Worm (Caenorhabditis elegans): ENCODE measurements around the gene glb-30.

Gene glb-30

ce11 chrIII:1618915-1619314 lies 49.5 kb downstream of the glb-30 start, which contains the start of gene Y22D7AL.10 (continued):
- TF ChIP-seq arid-1 (GFP tag; conservative IDR thresholded peaks at IDR 0.05) (peak; percentile 97), snpc-4 (tag; optimal IDR thresholded peaks at IDR 0.05) (peak; percentile 15), F44E2.7 (GFP tag; IDR thresholded peaks at IDR 0.05) (peak; percentile 87), R02D3.7 (tag; optimal IDR thresholded peaks at IDR 0.05) (no peak), zfp-3 (GFP tag; conservative IDR thresholded peaks at IDR 0.05) (peak; percentile 96), gei-8 (GFP tag; optimal IDR thresholded peaks at IDR 0.05) (peak; percentile 81), nhr-48 (tag; optimal IDR thresholded peaks at IDR 0.05) (peak; percentile 92), rbr-2 (tag; optimal IDR thresholded peaks at IDR 0.05) (peak; percentile 98), lim-7 (GFP tag; IDR thresholded peaks at IDR 0.05) (peak; percentile 53; the same call in 1 of the 2 replicates), ceh-32 (tag; optimal IDR thresholded peaks at IDR 0.05; ENCODE audit: poor library complexity) (peak; percentile 79), ZK546.5 (tag; optimal IDR thresholded peaks at IDR 0.05) (peak in 1 of 2 experiments; percentile 61), zag-1 (tag; optimal IDR thresholded peaks at IDR 0.05) (peak; percentile 17), lsy-2 (tag; optimal IDR thresholded peaks at IDR 0.05) (peak; percentile 92 to 97), nhr-28 (tag; optimal IDR thresholded peaks at IDR 0.05) (peak; percentile 83), F37D6.2 (tag; optimal IDR thresholded peaks at IDR 0.05) (peak; percentile 96), T20F7.1 (GFP tag; optimal IDR thresholded peaks at IDR 0.05) (peak; percentile 91), F26F4.8 (GFP tag; conservative IDR thresholded peaks at IDR 0.05) (no peak), nhr-76 (tag; optimal IDR thresholded peaks at IDR 0.05) (peak; percentile 46), lin-1 (GFP tag; IDR thresholded peaks at IDR 0.05) (peak; percentile 95), hif-1 (tag; optimal IDR thresholded peaks at IDR 0.05) (peak; percentile 80 to 93), attf-4 (tag; optimal IDR thresholded peaks at IDR 0.05) (no peak), dmd-9 (GFP tag; IDR thresholded peaks at IDR 0.05) (peak; percentile 95), zfp-2 (tag; optimal IDR thresholded peaks at IDR 0.05) (peak; percentile 87), set-16 (GFP tag; IDR thresholded peaks at IDR 0.05) (peak; percentile 92), F10B5.3 (tag; optimal IDR thresholded peaks at IDR 0.05) (peak; percentile 94), fkh-10 (GFP tag; optimal IDR thresholded peaks at IDR 0.05) (peak; percentile 97), ZK337.2 (GFP tag; IDR thresholded peaks at IDR 0.05) (peak; percentile 80), tag-97 (GFP tag; IDR thresholded peaks at IDR 0.05) (0 out of 2 replicates have a peak, but pooled peaks have one; percentile 75), lin-39 (tag; optimal IDR thresholded peaks at IDR 0.05) (peak; percentile 17), dmd-8 (GFP tag; IDR thresholded peaks at IDR 0.05) (peak; percentile 73), duxl-1 (tag; optimal IDR thresholded peaks at IDR 0.05; ENCODE audit: poor library complexity) (peak; percentile 97), nhr-10 (tag; optimal IDR thresholded peaks at IDR 0.05) (peak; percentile 93), madf-5 (GFP tag; IDR thresholded peaks at IDR 0.05) (peak in 1 of 2 experiments; percentile 87; a peak in 2 of 4 replicates), F49E8.2 (tag; optimal IDR thresholded peaks at IDR 0.05; ENCODE audit: borderline replicate concordance) (peak; percentile 97), Y75B8A.6 (GFP tag; IDR thresholded peaks at IDR 0.05) (peak; percentile 74; the same call in 1 of the 2 replicates)

- TF ChIP-seq egl-27 (tag; optimal IDR thresholded peaks at IDR 0.05) (no peak), T26A8.4 (GFP tag; IDR thresholded peaks at IDR 0.05) (0 out of 2 replicates have a peak, but pooled peaks have one; percentile 15), unc-130 (GFP tag; optimal IDR thresholded peaks at IDR 0.05) (no peak), spr-1 (tag; optimal IDR thresholded peaks at IDR 0.05) (no peak), aha-1 (tag) (peak; percentile 73)
Measured at ce11 chrIII:1618312-1618711, 50.1 kb downstream of the glb-30 start.

Measured in whole organism, L4 larva.